Worm (Caenorhabditis elegans) whole organism, late embryonic: ENCODE results near the gene sphk-1.

Experiments
- C08G9.2 ChIP-seq: sonication (generic microtip); optimal IDR thresholded peaks from 2 replicates; lab custom pipeline; 2016; ENCODE audit warnings: mild to moderate bottlenecking, missing genetic modification characterization, moderate library complexity, missing compliant biosample characterization
- F13H6.1 ChIP-seq: sonication (generic microtip); optimal IDR thresholded peaks from 2 replicates; lab custom pipeline; 2016; ENCODE audit warnings: missing genetic modification characterization, missing compliant biosample characterization
- K02D7.2 ChIP-seq: sonication (generic microtip); optimal IDR thresholded peaks from 2 replicates; lab custom pipeline; 2017; ENCODE audit warnings: mild to moderate bottlenecking, missing genetic modification characterization, missing compliant biosample characterization
- K09A11.1 ChIP-seq: sonication (generic microtip); optimal IDR thresholded peaks from 2 replicates; lab custom pipeline; 2017; ENCODE audit warnings: antibody characterized with exemption, mild to moderate bottlenecking, missing genetic modification characterization, missing compliant biosample characterization; ENCODE audit not compliant: insufficient read depth
- T23F11.4 ChIP-seq: fragments of 200-800 bp; sonication (Bioruptor generic); optimal IDR thresholded peaks from 2 replicates; lab custom pipeline; 2018; ENCODE audit warnings: mild to moderate bottlenecking, missing genetic modification characterization, missing compliant biosample characterization
- ama-1 ChIP-seq: fragments of 150-350 bp; optimal IDR thresholded peaks from 2 replicates; lab custom pipeline; 2014
- ceh-14 ChIP-seq: sonication (generic microtip); optimal IDR thresholded peaks from 2 replicates; lab custom pipeline; 2016; ENCODE audit warnings: missing genotype, missing genetic modification characterization, missing compliant biosample characterization
- ceh-18 ChIP-seq: sonication (generic microtip); optimal IDR thresholded peaks from 2 replicates; lab custom pipeline; 2016; ENCODE audit warnings: missing genetic modification characterization, missing compliant biosample characterization
- ceh-19 ChIP-seq: fragments of 200-800 bp; sonication (Bioruptor generic); optimal IDR thresholded peaks from 2 replicates; lab custom pipeline; 2018; ENCODE audit warnings: mild to moderate bottlenecking, missing genetic modification characterization, missing compliant biosample characterization
- ceh-2 ChIP-seq: sonication (generic microtip); optimal IDR thresholded peaks from 2 replicates; lab custom pipeline; 2016; ENCODE audit warnings: missing genotype, missing genetic modification characterization, missing compliant biosample characterization
- ceh-24 ChIP-seq: sonication (generic microtip); optimal IDR thresholded peaks from 2 replicates; lab custom pipeline; 2016; ENCODE audit warnings: mild to moderate bottlenecking, missing genetic modification characterization, missing compliant biosample characterization
- ceh-30 ChIP-seq: fragments of 150-350 bp; optimal IDR thresholded peaks from 2 replicates; lab custom pipeline; 2014; ENCODE audit warnings: missing biosample characterization, missing genetic modification characterization
- ceh-31 ChIP-seq: sonication (generic microtip); optimal IDR thresholded peaks from 2 replicates; lab custom pipeline; 2016; ENCODE audit warnings: missing genetic modification characterization, missing compliant biosample characterization
- ceh-45 ChIP-seq: fragments of 200-800 bp; sonication (Bioruptor generic); IDR thresholded peaks from 2 replicates; pipeline ENCODE4 v1.3.6; 2022; ENCODE audit warnings: missing genetic modification reagents, missing genetic modification characterization, missing compliant biosample characterization
- ceh-9 ChIP-seq: sonication (generic microtip); optimal IDR thresholded peaks from 2 replicates; lab custom pipeline; 2016; ENCODE audit warnings: mild to moderate bottlenecking, missing genetic modification characterization, inconsistent platforms, missing compliant biosample characterization
- dmd-4 ChIP-seq: sonication (generic microtip); optimal IDR thresholded peaks from 2 replicates; lab custom pipeline; 2016; ENCODE audit warnings: borderline replicate concordance, missing genetic modification characterization, missing compliant biosample characterization
- elt-2 ChIP-seq: sonication (generic microtip); optimal IDR thresholded peaks from 2 replicates; lab custom pipeline; 2016; ENCODE audit warnings: missing genetic modification reagents, missing genetic modification characterization, missing compliant biosample characterization
- elt-4 ChIP-seq: sonication (generic microtip); optimal IDR thresholded peaks from 2 replicates; lab custom pipeline; 2016; ENCODE audit warnings: missing genetic modification characterization, missing compliant biosample characterization
- ets-4 ChIP-seq: sonication (generic microtip); optimal IDR thresholded peaks from 2 replicates; lab custom pipeline; 2016; ENCODE audit warnings: missing genetic modification characterization, missing compliant biosample characterization
- fax-1 ChIP-seq: sonication (generic microtip); optimal IDR thresholded peaks from 2 replicates; lab custom pipeline; 2016; ENCODE audit warnings: missing genotype, missing genetic modification characterization, missing compliant biosample characterization
- fkh-10 ChIP-seq: fragments of 150-350 bp; optimal IDR thresholded peaks from 2 replicates; lab custom pipeline; 2014; ENCODE audit warnings: missing biosample characterization, missing genetic modification reagents, missing genetic modification characterization
- fkh-6 ChIP-seq: sonication (generic microtip); optimal IDR thresholded peaks from 2 replicates; lab custom pipeline; 2016; ENCODE audit warnings: missing genetic modification characterization, missing compliant biosample characterization
- gmeb-2 ChIP-seq: sonication (generic microtip); optimal IDR thresholded peaks from 2 replicates; lab custom pipeline; 2016; ENCODE audit warnings: missing genetic modification characterization, inconsistent platforms, missing compliant biosample characterization
- hlh-13 ChIP-seq: fragments of 200-800 bp; sonication (Bioruptor generic); optimal IDR thresholded peaks from 2 replicates; lab custom pipeline; 2018; ENCODE audit warnings: mild to moderate bottlenecking, missing genetic modification characterization, missing compliant biosample characterization
- hlh-30 ChIP-seq: sonication (generic microtip); optimal IDR thresholded peaks from 2 replicates; lab custom pipeline; 2017; ENCODE audit warnings: antibody characterized with exemption, missing genetic modification characterization, missing compliant biosample characterization; ENCODE audit not compliant: insufficient read depth
- hlh-6 ChIP-seq: sonication (generic microtip); optimal IDR thresholded peaks from 2 replicates; lab custom pipeline; 2016; ENCODE audit warnings: missing genotype, missing genetic modification characterization, missing compliant biosample characterization
- hlh-8 ChIP-seq: sonication (generic microtip); optimal IDR thresholded peaks from 2 replicates; lab custom pipeline; 2016; ENCODE audit warnings: missing genotype, missing genetic modification characterization, missing compliant biosample characterization
- lin-11 ChIP-seq: fragments of 200-800 bp; sonication (Bioruptor generic); optimal IDR thresholded peaks from 2 replicates; lab custom pipeline; 2018; ENCODE audit warnings: mild to moderate bottlenecking, missing genetic modification characterization, missing compliant biosample characterization
- mec-3 ChIP-seq: sonication (generic microtip); optimal IDR thresholded peaks from 2 replicates; lab custom pipeline; 2016; ENCODE audit warnings: borderline replicate concordance, missing genetic modification characterization, missing compliant biosample characterization
- nfya-1 ChIP-seq: sonication (generic microtip); optimal IDR thresholded peaks from 2 replicates; lab custom pipeline; 2017; ENCODE audit warnings: missing genetic modification characterization, mild to moderate bottlenecking, missing compliant biosample characterization, antibody characterized with exemption, moderate library complexity
- nhr-11 ChIP-seq: fragments of 150-350 bp; optimal IDR thresholded peaks from 2 replicates; lab custom pipeline; 2014; ENCODE audit warnings: missing biosample characterization, missing genetic modification characterization
- nhr-232 ChIP-seq: sonication (generic microtip); optimal IDR thresholded peaks from 2 replicates; lab custom pipeline; 2016; ENCODE audit warnings: missing genetic modification characterization, missing compliant biosample characterization
- npax-4 ChIP-seq: sonication (generic microtip); optimal IDR thresholded peaks from 2 replicates; lab custom pipeline; 2016; ENCODE audit warnings: missing genetic modification characterization, missing compliant biosample characterization
- pha-2 ChIP-seq: sonication (generic microtip); optimal IDR thresholded peaks from 2 replicates; lab custom pipeline; 2017; ENCODE audit warnings: mild to moderate bottlenecking, missing genetic modification characterization, missing compliant biosample characterization
- pha-4 ChIP-seq: fragments of 150-350 bp; optimal IDR thresholded peaks from 2 replicates; lab custom pipeline; 2018; ENCODE audit warnings: missing biosample characterization, missing genetic modification reagents, missing genetic modification characterization
- sdc-2 ChIP-seq: sonication (generic microtip); optimal IDR thresholded peaks from 2 replicates; lab custom pipeline; 2016; ENCODE audit warnings: missing genotype, missing genetic modification characterization, missing compliant biosample characterization
- syd-9 ChIP-seq: sonication (generic microtip); optimal IDR thresholded peaks from 2 replicates; lab custom pipeline; 2016; ENCODE audit warnings: mild to moderate bottlenecking, missing genetic modification characterization, moderate library complexity, missing compliant biosample characterization
- unc-3 ChIP-seq, 2 experiments: fragments of 200-800 bp in 1 of 2; sonication (Bioruptor generic) in 1 of 2; sonication (generic microtip) in 1 of 2; conservative IDR thresholded peaks in 1 of 2; optimal IDR thresholded peaks in 1 of 2; 2 replicates each; pipeline versions ENCODE4 v1.3.6 to Lab custom; 2016 to 2022; ENCODE audit warnings: missing compliant biosample characterization in 2 of 2, missing genetic modification characterization in 2 of 2, missing genetic modification reagents in 1 of 2
- unc-55 ChIP-seq: sonication (generic microtip); optimal IDR thresholded peaks from 2 replicates; lab custom pipeline; 2017; ENCODE audit warnings: missing biosample characterization, missing genetic modification reagents, missing genetic modification characterization
- unc-86 ChIP-seq: sonication (generic microtip); optimal IDR thresholded peaks from 2 replicates; lab custom pipeline; 2016; ENCODE audit warnings: missing genetic modification characterization, missing compliant biosample characterization
- zip-5 ChIP-seq: sonication (generic microtip); optimal IDR thresholded peaks from 2 replicates; lab custom pipeline; 2016; ENCODE audit warnings: missing genetic modification characterization, missing compliant biosample characterization
- ztf-16 ChIP-seq: sonication (generic microtip); optimal IDR thresholded peaks from 2 replicates; lab custom pipeline; 2017; ENCODE audit warnings: missing genetic modification characterization, missing compliant biosample characterization

The sphk-1 gene

DNA sequence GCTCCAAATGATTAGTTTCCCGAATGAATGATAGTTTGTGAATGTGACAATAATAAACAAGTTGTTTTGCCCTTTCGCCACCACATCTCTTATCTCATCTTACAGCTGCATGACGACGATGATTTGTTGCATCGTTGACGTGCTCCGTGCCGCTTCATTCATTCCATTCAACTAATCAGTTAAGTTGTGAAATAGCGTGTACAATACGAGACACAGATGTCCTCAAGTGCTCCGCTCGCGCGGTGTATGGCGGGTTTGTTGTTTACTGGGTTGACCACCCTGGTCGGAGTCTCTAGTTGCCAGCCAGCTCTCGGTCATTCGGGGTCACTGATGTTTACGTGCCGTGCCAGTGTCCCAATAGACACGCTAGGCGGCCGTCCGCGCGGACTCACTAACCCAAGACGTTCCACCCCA, 46.5 kb upstream of the sphk-1 start (continued):
- TF ChIP-seq ceh-45 (no peak), pha-2 (peak; percentile 43), zip-5 (tag; lab: Kevin White, UChicago) (no peak), ceh-18 (tag; lab: Kevin White, UChicago) (no peak), syd-9 (tag; lab: Kevin White, UChicago) (no peak), hlh-6 (tag; lab: Kevin White, UChicago) (no peak), ztf-16 (tag; lab: Kevin White, UChicago) (no peak), gmeb-2 (no peak), ceh-19 (GFP tag; lab: Kevin White, UChicago) (no peak), hlh-13 (GFP tag; lab: Kevin White, UChicago) (no peak), nfya-1 (tag; lab: Kevin White, UChicago) (peak; percentile 59), unc-3 (GFP tag; conservative IDR thresholded peaks at IDR 0.05; lab: Robert Waterston, UW) (no peak), unc-3 (tag; optimal IDR thresholded peaks at IDR 0.05; lab: Kevin White, UChicago) (no peak), nhr-11 (tag; lab: Kevin White, UChicago) (no peak), C08G9.2 (no peak), pha-4 (tag; lab: Kevin White, UChicago) (no peak), K09A11.1 (tag; lab: Kevin White, UChicago) (no peak), hlh-8 (tag; lab: Kevin White, UChicago) (no peak), unc-86 (tag; lab: Kevin White, UChicago) (no peak), F13H6.1 (no peak), hlh-30 (tag; lab: Kevin White, UChicago) (no peak), ceh-30 (tag; lab: Kevin White, UChicago) (no peak), fkh-6 (tag; lab: Kevin White, UChicago) (no peak), ceh-31 (tag; lab: Kevin White, UChicago) (no peak), npax-4 (tag; lab: Kevin White, UChicago) (no peak), fkh-10 (GFP tag; lab: Kevin White, UChicago) (no peak), K02D7.2 (tag; lab: Kevin White, UChicago) (no peak), fax-1 (tag; lab: Kevin White, UChicago) (no peak), elt-4 (tag; lab: Kevin White, UChicago) (no peak), sdc-2 (tag; lab: Kevin White, UChicago) (no peak), mec-3 (no peak), ceh-9 (tag; lab: Kevin White, UChicago) (no peak), nhr-232 (tag; lab: Kevin White, UChicago) (no peak), ceh-24 (tag; lab: Kevin White, UChicago) (no peak), ets-4 (tag; lab: Kevin White, UChicago) (no peak), T23F11.4 (GFP tag; lab: Kevin White, UChicago) (peak; percentile 34), elt-2 (tag; lab: Kevin White, UChicago) (peak; percentile 33), dmd-4 (tag; lab: Kevin White, UChicago) (no peak), ceh-14 (no peak), lin-11 (tag; lab: Kevin White, UChicago) (no peak), ceh-2 (tag; lab: Kevin White, UChicago) (peak; percentile 56), ama-1 (lab: Kevin White, UChicago) (no peak), unc-55 (GFP tag; lab: Kevin White, UChicago) (peak; percentile 50)
